Fruit fly (Drosophila melanogaster): ENCODE results near the gene CG6462.

The CG6462 gene

DNA sequence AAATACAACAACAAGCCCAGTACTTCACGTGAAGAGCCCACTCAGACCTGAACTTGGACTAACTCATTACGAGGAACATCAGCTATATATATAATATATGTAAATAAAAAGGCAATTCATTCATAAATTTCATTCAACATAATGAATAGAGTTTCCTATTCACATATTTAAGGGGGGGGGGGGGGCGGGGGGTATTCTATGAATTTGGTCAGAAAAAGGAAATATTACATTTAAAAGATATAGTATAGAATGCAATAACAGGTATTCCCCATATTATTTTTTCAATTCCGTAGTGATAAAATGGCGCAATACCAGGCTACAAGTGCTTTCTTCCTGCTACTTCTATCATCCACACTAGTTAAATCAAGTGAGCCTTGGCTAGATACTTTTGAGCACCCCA lies at the start of gene CG6462:
Gene CG6462 (plus strand): TSS at position 301 of the 400 bp plus-strand sequence.
- no peak for TF ChIP-seq Pdp1 (GFP tag; optimal IDR thresholded peaks at IDR 0.05)
- no peak for TF ChIP-seq CG43689 (GFP tag; IDR thresholded peaks at IDR 0.05)
- TF ChIP-seq sens (GFP tag), result peak; percentile 23
- TF ChIP-seq eve (GFP tag; optimal IDR thresholded peaks at IDR 0.05), result no peak

DNA sequence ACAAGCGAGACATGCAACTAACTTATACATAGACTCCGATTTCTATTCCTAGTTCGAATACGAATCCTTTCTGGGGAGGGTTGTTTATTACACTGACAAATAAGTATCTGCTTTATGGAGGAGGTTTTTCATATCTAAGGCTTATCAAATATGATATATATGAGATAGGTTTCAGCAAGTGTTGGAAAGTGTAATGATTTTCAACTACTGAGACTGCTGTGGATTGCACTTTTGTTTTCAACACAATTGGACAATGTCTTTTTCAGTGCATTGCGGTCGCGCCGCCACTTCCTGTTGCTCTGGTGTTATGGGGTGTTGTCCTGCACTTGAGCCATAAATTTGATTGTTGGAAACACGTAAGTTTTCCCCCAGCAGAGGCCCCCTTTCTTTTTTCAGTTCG lies 49.3 kb upstream of the CG6462 start:
- no peak for TF ChIP-seq prd (optimal IDR thresholded peaks at IDR 0.05)
- TF ChIP-seq prd (GFP tag; IDR thresholded peaks at IDR 0.05), result peak; percentile 75; the same call in 2 of the 3 replicates
- no peak for TF ChIP-seq CG7963 (GFP tag; IDR thresholded peaks at IDR 0.05; ENCODE audit: partially characterized antibody)
- TF ChIP-seq Hr3 (GFP tag; optimal IDR thresholded peaks at IDR 0.05), result peak; percentile 29
- TF ChIP-seq en (GFP tag; optimal IDR thresholded peaks at IDR 0.05), result peak; percentile 25
- no peak for TF ChIP-seq MESR4 (GFP tag; optimal IDR thresholded peaks at IDR 0.05)
- TF ChIP-seq jing (GFP tag; optimal IDR thresholded peaks at IDR 0.05), result peak; percentile 51
- no peak for TF ChIP-seq ERR (GFP tag; optimal IDR thresholded peaks at IDR 0.05)
- peak; percentile 22; the same call in 1 of the 2 replicates for TF ChIP-seq CG7372 (GFP tag; IDR thresholded peaks at IDR 0.05)
- no peak for TF ChIP-seq CG16813 (GFP tag; IDR thresholded peaks at IDR 0.05; ENCODE audit: partially characterized antibody)
- TF ChIP-seq CG17385 (GFP tag; optimal IDR thresholded peaks at IDR 0.05), result peak; percentile 45
- TF ChIP-seq CG31365 (tag; optimal IDR thresholded peaks at IDR 0.05), result no peak
- TF ChIP-seq CG8388 (GFP tag; optimal IDR thresholded peaks at IDR 0.05), result peak; percentile 53
- TF ChIP-seq CG3726 (GFP tag; IDR thresholded peaks at IDR 0.05), result no peak; the same call in 2 of the 3 replicates
- no peak for TF ChIP-seq Drgx (GFP tag; IDR thresholded peaks at IDR 0.05)
- no peak for TF ChIP-seq Fer3 (tag; optimal IDR thresholded peaks at IDR 0.05)
- TF ChIP-seq chm (GFP tag; IDR thresholded peaks at IDR 0.05), result peak; percentile 72; the same call in 1 of the 2 replicates
- TF ChIP-seq CG18599 (GFP tag; optimal IDR thresholded peaks at IDR 0.05), result peak; percentile 32
- no peak for TF ChIP-seq Sry-δ (GFP tag; optimal IDR thresholded peaks at IDR 0.05)
- peak; percentile 63 for TF ChIP-seq phol (tag; optimal IDR thresholded peaks at IDR 0.05)
- peak; percentile 12 for TF ChIP-seq crc (GFP tag; optimal IDR thresholded peaks at IDR 0.05)
- TF ChIP-seq sisA (GFP tag; IDR thresholded peaks at IDR 0.05), result peak; percentile 60
- TF ChIP-seq br (optimal IDR thresholded peaks at IDR 0.05), result no peak
- no peak for TF ChIP-seq CG4282 (GFP tag; optimal IDR thresholded peaks at IDR 0.05)
- peak; percentile 29 for TF ChIP-seq ewg (GFP tag; optimal IDR thresholded peaks at IDR 0.05)
- peak; percentile 69 for TF ChIP-seq CG6689 (GFP tag; IDR thresholded peaks at IDR 0.05)
- peak; percentile 47 for TF ChIP-seq CoRest (tag; optimal IDR thresholded peaks at IDR 0.05)
- TF ChIP-seq CG2116 (GFP tag; optimal IDR thresholded peaks at IDR 0.05), result peak; percentile 7
- TF ChIP-seq sens (GFP tag), result peak; percentile 97
- TF ChIP-seq bsh (GFP tag; optimal IDR thresholded peaks at IDR 0.05), result peak in 1 of 2 experiments; percentile 78
- peak; percentile 59 for TF ChIP-seq trem (tag; optimal IDR thresholded peaks at IDR 0.05)
- no peak for TF ChIP-seq Eip74EF (GFP tag; optimal IDR thresholded peaks at IDR 0.05)
- no peak for TF ChIP-seq CG32532 (GFP tag; IDR thresholded peaks at IDR 0.05)
- TF ChIP-seq Antp (GFP tag; optimal IDR thresholded peaks at IDR 0.05), result peak; percentile 2
- 0 out of 2 replicates have a peak, but pooled peaks have one; percentile 34 for TF ChIP-seq dan (GFP tag; IDR thresholded peaks at IDR 0.05)
- TF ChIP-seq CG12769 (tag; optimal IDR thresholded peaks at IDR 0.05), result peak; percentile 6
- no peak for TF ChIP-seq Tbp (GFP tag; optimal IDR thresholded peaks at IDR 0.05)
- no peak for TF ChIP-seq CG6272 (GFP tag; IDR thresholded peaks at IDR 0.05)
- no peak for TF ChIP-seq fd3F (GFP tag; optimal IDR thresholded peaks at IDR 0.05)
- TF ChIP-seq croc (GFP tag; conservative IDR thresholded peaks at IDR 0.05), result peak; percentile 37; the same call in 2 of the 3 replicates
- peak; percentile 32 for TF ChIP-seq sqz (GFP tag; optimal IDR thresholded peaks at IDR 0.05)
- no peak for TF ChIP-seq danr (GFP tag; IDR thresholded peaks at IDR 0.05)
- TF ChIP-seq Dad (GFP tag; optimal IDR thresholded peaks at IDR 0.05), result no peak
- no peak for TF ChIP-seq wek (GFP tag; optimal IDR thresholded peaks at IDR 0.05)
- TF ChIP-seq org-1 (GFP tag; optimal IDR thresholded peaks at IDR 0.05), result peak; percentile 14
- TF ChIP-seq CG13624 (GFP tag; optimal IDR thresholded peaks at IDR 0.05), result no peak
